Fruit fly (Drosophila melanogaster): ENCODE data around the gene FASN2.

dm6 chr2L:3034969-3035368 lies 8.8 kb upstream of the FASN2 start, which contains the start of gene CG17258:
- TF ChIP-seq Snoo (tag; optimal IDR thresholded peaks at IDR 0.05) (no peak), CG10348 (GFP tag; IDR thresholded peaks at IDR 0.05) (no peak), CG13204 (GFP tag; optimal IDR thresholded peaks at IDR 0.05) (no peak), fd96Ca (GFP tag; IDR thresholded peaks at IDR 0.05) (no peak), gl (tag; optimal IDR thresholded peaks at IDR 0.05) (no peak), CG9948 (tag; optimal IDR thresholded peaks at IDR 0.05) (no peak), Ets98B (GFP tag; IDR thresholded peaks at IDR 0.05) (no peak), Pif1A (GFP tag; optimal IDR thresholded peaks at IDR 0.05) (no peak), CG14655 (GFP tag; optimal IDR thresholded peaks at IDR 0.05) (no peak), Pif1B (GFP tag; optimal IDR thresholded peaks at IDR 0.05) (no peak), EcR (GFP tag; optimal IDR thresholded peaks at IDR 0.05) (no peak), CG32121 (GFP tag; IDR thresholded peaks at IDR 0.05) (no peak)

Data from whole organism, pupa.